Fruit fly (Drosophila melanogaster): ENCODE data around the gene CG17258.

Gene CG17258

dm6 chr2L:3037153-3037579, 2.0 kb upstream of the CG17258 start, which contains the start of the genes CG17260 and SerRS (continued):
- TF ChIP-seq dpn (GFP tag; optimal IDR thresholded peaks at IDR 0.05) (peak; percentile 95 to 96), HLH4C (GFP tag; IDR thresholded peaks at IDR 0.05; ENCODE audit: partially characterized antibody) (no peak), scrt (GFP tag; optimal IDR thresholded peaks at IDR 0.05) (peak; percentile 76), nerfin-1 (tag; optimal IDR thresholded peaks at IDR 0.05) (peak; percentile 87), salm (tag; optimal IDR thresholded peaks at IDR 0.05) (peak; percentile 76), Dfd (GFP tag; optimal IDR thresholded peaks at IDR 0.05) (peak in 1 of 2 experiments; percentile 28), Ravus (GFP tag; IDR thresholded peaks at IDR 0.05) (peak; percentile 78), GATAe (GFP tag; conservative IDR thresholded peaks at IDR 0.05) (peak; percentile 75), CG3065 (GFP tag; optimal IDR thresholded peaks at IDR 0.05) (peak; percentile 83), Dip3 (GFP tag; optimal IDR thresholded peaks at IDR 0.05) (peak; percentile 97), CG2889 (GFP tag; IDR thresholded peaks at IDR 0.05) (peak; percentile 86), CG2875 (GFP tag; optimal IDR thresholded peaks at IDR 0.05) (peak; percentile 75), p53 (GFP tag; optimal IDR thresholded peaks at IDR 0.05) (peak; percentile 63), CG11723 (GFP tag; optimal IDR thresholded peaks at IDR 0.05) (no peak), B-H2 (GFP tag; optimal IDR thresholded peaks at IDR 0.05) (peak; percentile 85), CG16815 (GFP tag; optimal IDR thresholded peaks at IDR 0.05) (peak; percentile 91), CG13123 (GFP tag; optimal IDR thresholded peaks at IDR 0.05) (peak; percentile 85), CG7556 (GFP tag; optimal IDR thresholded peaks at IDR 0.05) (peak; percentile 91), CG4328 (GFP tag; optimal IDR thresholded peaks at IDR 0.05) (peak; percentile 81), tgo (GFP tag; IDR thresholded peaks at IDR 0.05) (peak; percentile 94), HmgZ (tag; optimal IDR thresholded peaks at IDR 0.05) (peak; percentile 94), YL-1 (GFP tag; optimal IDR thresholded peaks at IDR 0.05) (peak; percentile 92), CG33213 (GFP tag; optimal IDR thresholded peaks at IDR 0.05) (peak; percentile 84), gsb-n (tag; optimal IDR thresholded peaks at IDR 0.05) (no peak), CG5245 (GFP tag; optimal IDR thresholded peaks at IDR 0.05) (peak; percentile 81), Xbp1 (GFP tag; optimal IDR thresholded peaks at IDR 0.05) (peak; percentile 96), crc (GFP tag; optimal IDR thresholded peaks at IDR 0.05) (peak; percentile 88), zen2 (GFP tag; IDR thresholded peaks at IDR 0.05; ENCODE audit: partially characterized antibody) (no peak; the same call in 2 of the 3 replicates), Side (GFP tag; optimal IDR thresholded peaks at IDR 0.05) (peak; percentile 90), Elba2 (GFP tag; optimal IDR thresholded peaks at IDR 0.05) (peak; percentile 99), Six4 (GFP tag; optimal IDR thresholded peaks at IDR 0.05) (peak; percentile 88), eyg (GFP tag; optimal IDR thresholded peaks at IDR 0.05) (peak; percentile 76), CG16813 (GFP tag; IDR thresholded peaks at IDR 0.05; ENCODE audit: partially characterized antibody) (peak; percentile 61), sug (tag; optimal IDR thresholded peaks at IDR 0.05) (peak; percentile 92), CG11085 (GFP tag; IDR thresholded peaks at IDR 0.05) (peak; percentile 92), Ets65A (GFP tag) (peak; percentile 100), Mrtf (GFP tag; IDR thresholded peaks at IDR 0.05) (peak; percentile 88), Chrac-16 (GFP tag; optimal IDR thresholded peaks at IDR 0.05) (peak; percentile 94), CG18619 (GFP tag; optimal IDR thresholded peaks at IDR 0.05) (peak; percentile 89), CG7987 (GFP tag; optimal IDR thresholded peaks at IDR 0.05) (peak; percentile 78), chif (GFP tag; optimal IDR thresholded peaks at IDR 0.05) (peak; percentile 89 to 94), CG16779 (GFP tag; IDR thresholded peaks at IDR 0.05) (peak; percentile 56; the same call in 1 of the 2 replicates), CG7271 (tag; optimal IDR thresholded peaks at IDR 0.05) (peak; percentile 75), CG13296 (GFP tag; optimal IDR thresholded peaks at IDR 0.05) (peak; percentile 90), CG12071 (GFP tag; optimal IDR thresholded peaks at IDR 0.05) (peak; percentile 43), yki (optimal IDR thresholded peaks at IDR 0.05) (no peak), CG6854 (GFP tag; optimal IDR thresholded peaks at IDR 0.05) (peak; percentile 52), emc (GFP tag; optimal IDR thresholded peaks at IDR 0.05) (peak; percentile 80), CG7786 (GFP tag; optimal IDR thresholded peaks at IDR 0.05) (peak; percentile 94), CG6175 (GFP tag; IDR thresholded peaks at IDR 0.05) (peak; percentile 82), knrl (GFP tag; IDR thresholded peaks at IDR 0.05; ENCODE audit: partially characterized antibody) (peak; percentile 66)
